Worm (Caenorhabditis elegans): ENCODE results near the gene set-3.

DNA sequence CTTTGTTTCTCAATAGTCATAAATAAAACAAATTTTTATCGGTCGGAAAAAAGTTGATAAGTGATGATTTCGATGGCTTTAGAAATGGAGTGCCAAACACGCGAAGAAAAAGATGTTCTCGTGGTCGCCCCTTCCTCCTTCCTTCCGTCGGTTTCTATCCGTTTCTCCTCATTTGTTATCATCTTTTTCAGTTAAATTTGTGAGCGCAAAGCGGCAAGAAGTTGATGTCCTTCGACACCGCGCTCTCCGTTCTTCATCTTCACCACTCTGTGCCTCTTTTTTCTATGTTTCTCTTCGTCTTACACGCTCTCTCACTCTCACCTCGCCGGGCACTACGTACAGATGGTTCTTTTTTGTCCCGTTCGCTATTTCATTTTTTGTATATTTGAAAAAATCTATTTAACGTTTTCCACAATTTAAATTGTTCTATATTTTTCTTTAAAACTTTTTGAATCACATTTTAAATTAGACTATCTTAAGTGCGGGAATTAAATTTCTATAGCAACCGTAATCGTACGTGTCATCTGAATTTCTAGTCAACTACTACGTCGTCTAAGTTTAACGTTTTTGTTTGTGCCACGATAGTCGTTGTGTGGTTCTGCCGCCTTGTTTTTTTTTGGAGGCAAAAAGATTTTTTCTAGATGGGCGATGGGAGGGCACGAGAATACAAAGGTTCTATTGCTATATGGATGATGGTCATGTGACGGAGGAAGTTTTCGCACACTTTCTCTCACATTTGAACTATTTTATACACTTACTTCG lies 4.4 kb upstream of the set-3 start:
- peak; percentile 57 for TF ChIP-seq hmg-1.1 (GFP tag; IDR thresholded peaks at IDR 0.05)
- TF ChIP-seq R02D3.7 (tag; optimal IDR thresholded peaks at IDR 0.05), result no peak
- no peak for TF ChIP-seq snpc-1.2 (GFP tag; IDR thresholded peaks at IDR 0.05)
- TF ChIP-seq lir-3 (tag; optimal IDR thresholded peaks at IDR 0.05), result no peak
- TF ChIP-seq ceh-62 (tag; optimal IDR thresholded peaks at IDR 0.05), result no peak
